Worm (Caenorhabditis elegans) whole organism, young adult: ENCODE results near the gene B0416.7.

Source experiments
- B0261.1 ChIP-seq: sonication (generic microtip); optimal IDR thresholded peaks from 2 replicates; lab custom pipeline; 2016; ENCODE audit warnings: mild to moderate bottlenecking, missing genetic modification characterization, moderate library complexity, missing compliant biosample characterization
- C06A6.2 ChIP-seq: fragments of 200-800 bp; sonication (Bioruptor generic); conservative IDR thresholded peaks from 2 replicates; pipeline ENCODE4 v1.3.6; 2022; ENCODE audit warnings: missing genetic modification characterization, missing compliant biosample characterization
- F55B11.4 ChIP-seq: sonication (generic microtip); optimal IDR thresholded peaks from 2 replicates; lab custom pipeline; 2016; ENCODE audit warnings: missing compliant biosample characterization, missing genetic modification characterization, borderline replicate concordance; ENCODE audit not compliant: insufficient read depth
- Y67H2A.10 ChIP-seq: fragments of 200-800 bp; sonication (Bioruptor generic); conservative IDR thresholded peaks from 2 replicates; pipeline ENCODE4 v1.3.6; 2022; ENCODE audit warnings: missing genetic modification reagents, missing genetic modification characterization, missing compliant biosample characterization
- Y79H2A.3 ChIP-seq: fragments of 200-800 bp; sonication (Bioruptor generic); conservative IDR thresholded peaks from 2 replicates; pipeline ENCODE4 v1.3.6; 2022; ENCODE audit warnings: missing genetic modification reagents, missing genetic modification characterization, missing compliant biosample characterization
- ZK185.1 ChIP-seq: sonication (generic microtip); optimal IDR thresholded peaks from 2 replicates; lab custom pipeline; 2016; ENCODE audit warnings: mild to moderate bottlenecking, missing genetic modification characterization, missing compliant biosample characterization; ENCODE audit not compliant: poor library complexity, severe bottlenecking
- ama-1 ChIP-seq, 3 experiments: fragments of 150-350 bp in 1 of 3; sonication (generic microtip) in 2 of 3; optimal IDR thresholded peaks; 2 replicates each; lab custom pipeline; 2014 to 2018; ENCODE audit warnings: missing biosample characterization in 2 of 3, missing genetic modification characterization in 2 of 3, missing genetic modification reagents in 2 of 3
- athp-1 ChIP-seq: sonication (generic microtip); optimal IDR thresholded peaks from 2 replicates; lab custom pipeline; 2017; ENCODE audit warnings: mild to moderate bottlenecking, missing genetic modification characterization, missing compliant biosample characterization
- ceh-91 ChIP-seq: fragments of 200-800 bp; sonication (Bioruptor generic); IDR thresholded peaks from 2 replicates; pipeline ENCODE4 v1.3.6; 2022; ENCODE audit warnings: missing genetic modification reagents, missing genetic modification characterization, missing compliant biosample characterization
- die-1 ChIP-seq: sonication (generic microtip); optimal IDR thresholded peaks from 2 replicates; lab custom pipeline; 2016; ENCODE audit warnings: missing genotype, mild to moderate bottlenecking, missing genetic modification characterization, missing compliant biosample characterization
- dpl-1 ChIP-seq: fragments of 150-350 bp; optimal IDR thresholded peaks from 2 replicates; lab custom pipeline; 2014; ENCODE audit warnings: missing biosample characterization, missing genetic modification reagents, missing genetic modification characterization
- egrh-3 ChIP-seq: fragments of 200-800 bp; sonication (Bioruptor generic); IDR thresholded peaks from 2 replicates; pipeline ENCODE4 v1.3.6; 2022; ENCODE audit warnings: missing genetic modification reagents, missing genetic modification characterization, missing compliant biosample characterization
- gei-17 ChIP-seq: fragments of 200-800 bp; sonication (Bioruptor generic); optimal IDR thresholded peaks from 2 replicates; lab custom pipeline; 2018; ENCODE audit warnings: mild to moderate bottlenecking, missing genetic modification characterization, missing compliant biosample characterization
- hlh-26 ChIP-seq: fragments of 200-800 bp; sonication (Bioruptor generic); conservative IDR thresholded peaks from 2 replicates; pipeline ENCODE4 v1.3.6; 2022; ENCODE audit warnings: missing genetic modification reagents, missing genetic modification characterization, missing compliant biosample characterization
- hmg-20 ChIP-seq: fragments of 200-800 bp; sonication (Bioruptor generic); IDR thresholded peaks from 2 replicates; pipeline ENCODE4 v1.3.6; 2022; ENCODE audit warnings: missing genetic modification reagents, missing genetic modification characterization, missing compliant biosample characterization
- hrde-1 ChIP-seq: sonication (generic microtip); optimal IDR thresholded peaks from 2 replicates; lab custom pipeline; 2016; ENCODE audit warnings: missing genetic modification characterization, mild to moderate bottlenecking, missing compliant biosample characterization, moderate library complexity, missing genotype, missing genetic modification reagents, borderline replicate concordance
- let-526 ChIP-seq: fragments of 200-800 bp; sonication (Bioruptor generic); IDR thresholded peaks from 2 replicates; pipeline ENCODE4 v1.3.6; 2022; ENCODE audit warnings: missing genetic modification reagents, missing genetic modification characterization, missing compliant biosample characterization
- let-607 ChIP-seq, 2 experiments: fragments of 200-800 bp in 1 of 2; sonication (Bioruptor generic) in 1 of 2; sonication (generic microtip) in 1 of 2; optimal IDR thresholded peaks; 2 replicates each; lab custom pipeline; 2016 to 2018; ENCODE audit warnings: mild to moderate bottlenecking in 2 of 2, missing compliant biosample characterization in 2 of 2, missing genetic modification characterization in 2 of 2, moderate library complexity in 2 of 2, missing genotype in 1 of 2
- lin-35 ChIP-seq, 3 experiments: fragments of 150-350 bp in 2 of 3; sonication (generic microtip) in 1 of 3; optimal IDR thresholded peaks; 2 replicates each; lab custom pipeline; 2014 to 2018; ENCODE audit warnings: missing biosample characterization in 3 of 3, missing genetic modification characterization in 3 of 3, missing genetic modification reagents in 3 of 3
- madf-8 ChIP-seq: fragments of 200-800 bp; sonication (Bioruptor generic); conservative IDR thresholded peaks from 2 replicates; pipeline ENCODE4 v1.3.6; 2022; ENCODE audit warnings: missing genetic modification reagents, missing genetic modification characterization, missing compliant biosample characterization
- mxl-1 ChIP-seq: sonication (generic microtip); optimal IDR thresholded peaks from 2 replicates; lab custom pipeline; 2016; ENCODE audit warnings: missing genetic modification characterization, missing compliant biosample characterization
- nfya-1 ChIP-seq: sonication (generic microtip); optimal IDR thresholded peaks from 2 replicates; lab custom pipeline; 2017; ENCODE audit warnings: antibody characterized with exemption, missing compliant biosample characterization, missing genetic modification characterization, borderline replicate concordance; ENCODE audit not compliant: insufficient read depth
- nfyb-1 ChIP-seq: fragments of 200-800 bp; sonication (Bioruptor generic); IDR thresholded peaks from 2 replicates; pipeline ENCODE4 v1.3.6; 2022; ENCODE audit warnings: missing genetic modification reagents, missing genetic modification characterization, missing compliant biosample characterization
- pha-4 ChIP-seq: fragments of 150-350 bp; sonication (generic microtip); optimal IDR thresholded peaks from 2 replicates; lab custom pipeline; 2014; ENCODE audit warnings: missing biosample characterization, missing genetic modification reagents, missing genetic modification characterization
- rcor-1 ChIP-seq: fragments of 200-800 bp; sonication (Bioruptor generic); IDR thresholded peaks from 2 replicates; pipeline ENCODE4 v1.3.6; 2022; ENCODE audit warnings: missing genetic modification reagents, missing genetic modification characterization, missing compliant biosample characterization
- rpc-1 ChIP-seq, 2 experiments: fragments of 150-350 bp in 1 of 2; sonication (generic microtip) in 1 of 2; optimal IDR thresholded peaks; 2 replicates each; lab custom pipeline; 2014 to 2018; ENCODE audit warnings: missing biosample characterization in 1 of 2, missing genetic modification characterization in 1 of 2, missing genetic modification reagents in 1 of 2, missing genotype in 1 of 2
- snpc-1.1 ChIP-seq: sonication (generic microtip); optimal IDR thresholded peaks from 2 replicates; lab custom pipeline; 2017; ENCODE audit warnings: missing genetic modification characterization, mild to moderate bottlenecking, missing compliant biosample characterization, antibody characterized with exemption, moderate library complexity, missing genotype, missing genetic modification reagents; ENCODE audit not compliant: insufficient read depth
- snpc-4 ChIP-seq, 5 experiments: fragments of 150-350 bp in 1 of 5; sonication (generic microtip) in 4 of 5; optimal IDR thresholded peaks; 2 replicates each; lab custom pipeline; 2014 to 2018; ENCODE audit warnings: missing genetic modification characterization in 5 of 5, missing biosample characterization in 3 of 5, antibody characterized with exemption in 2 of 5, mild to moderate bottlenecking in 2 of 5, missing compliant biosample characterization in 2 of 5, missing genotype in 2 of 5, moderate library complexity in 2 of 5, missing genetic modification reagents in 1 of 5
- somi-1 ChIP-seq: fragments of 200-800 bp; sonication (Bioruptor generic); optimal IDR thresholded peaks from 2 replicates; lab custom pipeline; 2018; ENCODE audit warnings: mild to moderate bottlenecking, missing genetic modification characterization, missing compliant biosample characterization
- sptf-2 ChIP-seq: fragments of 200-800 bp; sonication (Bioruptor generic); optimal IDR thresholded peaks from 2 replicates; lab custom pipeline; 2018; ENCODE audit warnings: mild to moderate bottlenecking, missing genetic modification characterization, missing compliant biosample characterization
- tlf-1 ChIP-seq: fragments of 200-800 bp; sonication (Bioruptor generic); optimal IDR thresholded peaks from 2 replicates; lab custom pipeline; 2018; ENCODE audit warnings: mild to moderate bottlenecking, missing genetic modification characterization, missing compliant biosample characterization
- unc-62 ChIP-seq: fragments of 150-350 bp; optimal IDR thresholded peaks from 2 replicates; lab custom pipeline; 2014; ENCODE audit warnings: missing biosample characterization, missing genetic modification reagents, missing genetic modification characterization
- ztf-26 ChIP-seq: sonication (generic microtip); optimal IDR thresholded peaks from 2 replicates; lab custom pipeline; 2017; ENCODE audit warnings: missing genetic modification characterization, missing compliant biosample characterization
- ztf-28 ChIP-seq: fragments of 200-800 bp; sonication (Bioruptor generic); IDR thresholded peaks from 2 replicates; pipeline ENCODE4 v1.3.6; 2022; ENCODE audit warnings: missing genetic modification reagents, missing genetic modification characterization, missing compliant biosample characterization

The B0416.7 gene

DNA sequence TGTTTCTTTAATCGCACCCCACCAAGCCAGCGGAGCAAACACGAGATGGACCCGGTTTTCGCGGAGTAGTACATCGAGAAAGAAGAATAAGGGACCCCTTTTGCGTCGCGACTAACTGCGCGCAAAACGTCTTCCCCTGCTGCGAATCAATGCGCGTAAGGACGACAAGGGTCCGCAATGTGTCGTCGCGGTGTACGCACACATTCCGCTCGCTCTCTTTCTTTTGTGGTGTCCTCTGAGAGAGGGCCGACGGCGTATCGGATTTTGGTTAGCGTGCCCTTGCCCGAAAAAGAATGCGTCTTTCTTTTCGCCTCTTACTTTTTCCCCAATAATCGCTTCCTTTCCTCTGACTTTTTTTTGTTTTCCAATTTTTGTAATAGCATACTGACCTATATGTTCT is 40.1 kb upstream of the B0416.7 start (continued):
- TF ChIP-seq Y79H2A.3 (GFP tag; lab: Robert Waterston, UW) = no peak
- peak; percentile 38 for TF ChIP-seq ztf-26 (tag; lab: Kevin White, UChicago)
- no peak for TF ChIP-seq ZK185.1
- TF ChIP-seq gei-17 (GFP tag; lab: Kevin White, UChicago) = no peak
- TF ChIP-seq let-526 (GFP tag; lab: Robert Waterston, UW) = no peak
- no peak for TF ChIP-seq die-1 (tag; lab: Kevin White, UChicago)
- no peak for TF ChIP-seq egrh-3
- no peak for TF ChIP-seq snpc-1.1
- no peak for TF ChIP-seq F55B11.4
- no peak for TF ChIP-seq ztf-28 (GFP tag; lab: Robert Waterston, UW)
- TF ChIP-seq lin-35 (GFP tag; optimal IDR thresholded peaks at IDR 0.05; lab: Kevin White, UChicago) = no peak
- no peak for TF ChIP-seq snpc-4 (GFP tag; optimal IDR thresholded peaks at IDR 0.05; lab: Kevin White, UChicago)
- TF ChIP-seq snpc-4 (tag; optimal IDR thresholded peaks at IDR 0.05; lab: Kevin White, UChicago) = no peak
- TF ChIP-seq nfya-1 (tag; lab: Kevin White, UChicago) = no peak
- no peak for TF ChIP-seq dpl-1 (GFP tag; lab: Kevin White, UChicago)
- TF ChIP-seq nfyb-1 (GFP tag; lab: Robert Waterston, UW) = no peak
- no peak for TF ChIP-seq B0261.1 (tag; lab: Kevin White, UChicago)
- TF ChIP-seq C06A6.2 (GFP tag; lab: Robert Waterston, UW) = no peak
- TF ChIP-seq rpc-1 (optimal IDR thresholded peaks at IDR 0.05; lab: Kevin White, UChicago) = no peak
- no peak for TF ChIP-seq rpc-1 (tag; optimal IDR thresholded peaks at IDR 0.05; lab: Kevin White, UChicago)
- no peak for TF ChIP-seq rcor-1
- no peak for TF ChIP-seq ama-1 (optimal IDR thresholded peaks at IDR 0.05; lab: Kevin White, UChicago)
- no peak for TF ChIP-seq ama-1 (GFP tag; optimal IDR thresholded peaks at IDR 0.05; lab: Kevin White, UChicago)
- TF ChIP-seq pha-4 (tag; lab: Kevin White, UChicago) = no peak
- TF ChIP-seq mxl-1 = no peak
- TF ChIP-seq, all 124 proteins: peak for 9

DNA sequence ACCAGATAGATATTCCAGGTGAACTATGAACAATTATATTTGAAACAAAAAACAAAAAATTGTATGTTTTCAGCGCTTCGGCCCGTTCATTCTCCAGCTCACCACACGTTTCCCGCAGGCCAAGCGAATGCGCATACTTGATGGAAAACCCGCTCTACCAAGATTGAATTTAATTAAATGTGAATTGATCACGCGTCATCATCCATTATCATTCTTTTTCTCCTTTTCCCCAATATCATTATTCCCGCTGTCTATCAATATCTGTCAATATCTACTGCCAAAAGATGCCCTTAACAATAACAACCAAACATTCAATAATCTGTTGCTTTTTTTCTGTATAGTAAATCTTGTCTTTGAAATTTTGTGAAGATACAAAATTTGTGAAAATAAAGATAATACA is 38.5 kb upstream of the B0416.7 start:
- TF ChIP-seq ceh-91 (GFP tag; lab: Robert Waterston, UW) = no peak
- TF ChIP-seq athp-1 (tag; lab: Kevin White, UChicago) = no peak
- TF ChIP-seq somi-1 = no peak
- no peak for TF ChIP-seq nfya-1 (tag; lab: Kevin White, UChicago)

DNA sequence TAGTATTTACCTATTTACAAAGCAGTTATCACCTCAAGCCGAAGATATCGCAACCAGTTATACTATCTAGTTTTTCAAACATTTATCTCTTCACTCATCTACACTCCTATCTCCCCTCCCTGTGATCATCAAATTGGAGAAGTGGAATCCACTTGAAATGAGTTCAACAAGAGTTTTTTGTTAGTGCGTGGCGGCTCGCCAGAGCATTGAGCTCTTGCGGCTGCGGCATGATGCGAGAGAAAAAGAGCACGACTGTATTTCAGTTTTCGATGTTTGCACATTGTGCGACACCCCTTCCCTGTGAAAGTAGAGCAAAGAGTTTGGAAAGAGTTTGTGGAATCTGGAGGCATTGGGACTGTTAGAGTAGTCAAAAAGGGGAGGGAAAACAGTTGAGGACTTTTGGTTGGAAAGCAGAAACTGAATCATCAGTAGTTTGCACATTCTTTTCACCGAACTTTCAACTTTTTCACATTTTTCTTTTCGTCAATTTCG is 33.0 kb upstream of the B0416.7 start, which contains the start of gene T20B5.2:
Gene T20B5.2 (plus strand): TSS at position 442 of the 492 bp plus-strand sequence.
- TF ChIP-seq hmg-20 (GFP tag; lab: Robert Waterston, UW) = no peak
- TF ChIP-seq let-607 (tag; optimal IDR thresholded peaks at IDR 0.05; lab: Kevin White, UChicago) = no peak
- TF ChIP-seq unc-62 (GFP tag; lab: Kevin White, UChicago) = no peak
- TF ChIP-seq madf-8 (GFP tag; lab: Robert Waterston, UW) = no peak
- no peak for TF ChIP-seq sptf-2 (GFP tag; lab: Kevin White, UChicago)
- TF ChIP-seq tlf-1 (GFP tag; lab: Kevin White, UChicago) = no peak
- TF ChIP-seq hlh-26 = no peak
- TF ChIP-seq hrde-1 (tag; lab: Kevin White, UChicago) = no peak
- TF ChIP-seq Y67H2A.10 = no peak
- TF ChIP-seq let-526 (GFP tag; lab: Robert Waterston, UW) = no peak
- no peak for TF ChIP-seq die-1 (tag; lab: Kevin White, UChicago)
